Worm (Caenorhabditis elegans) whole organism, midembryonic: ENCODE data around the gene ntl-3.

Experiments used
- T22C8.4 ChIP-seq: fragments of 200-800 bp; sonication (Bioruptor generic); IDR thresholded peaks from 2 replicates; pipeline ENCODE4 v1.3.6; 2022; ENCODE audit warnings: missing genetic modification characterization, missing compliant biosample characterization
- cog-1 ChIP-seq: sonication (generic microtip); optimal IDR thresholded peaks from 2 replicates; lab custom pipeline; 2016; ENCODE audit warnings: missing genetic modification characterization, missing compliant biosample characterization
- flt-1 ChIP-seq: fragments of 200-800 bp; sonication (Bioruptor generic); IDR thresholded peaks from 2 replicates; pipeline ENCODE4 v1.3.6; 2022; ENCODE audit warnings: missing genetic modification characterization, missing compliant biosample characterization
- klf-2 ChIP-seq: fragments of 200-800 bp; sonication (Bioruptor generic); conservative IDR thresholded peaks from 2 replicates; pipeline ENCODE4 v1.3.6; 2022; ENCODE audit warnings: missing genetic modification reagents, missing genetic modification characterization, missing compliant biosample characterization
- med-1 ChIP-seq: sonication (generic microtip); optimal IDR thresholded peaks from 2 replicates; lab custom pipeline; 2017; ENCODE audit warnings: missing genetic modification characterization, mild to moderate bottlenecking, missing compliant biosample characterization, antibody characterized with exemption, missing genetic modification reagents; ENCODE audit not compliant: insufficient read depth
- ref-1 ChIP-seq: fragments of 200-800 bp; sonication (Bioruptor generic); conservative IDR thresholded peaks from 2 replicates; pipeline ENCODE4 v1.3.6; 2022; ENCODE audit warnings: missing genetic modification reagents, missing genetic modification characterization, missing compliant biosample characterization
- tab-1 ChIP-seq: fragments of 200-800 bp; sonication (Bioruptor generic); IDR thresholded peaks from 2 replicates; pipeline ENCODE4 v1.3.6; 2022; ENCODE audit warnings: missing genetic modification characterization, missing compliant biosample characterization
- ztf-23 ChIP-seq: fragments of 200-800 bp; sonication (Bioruptor generic); IDR thresholded peaks from 2 replicates; pipeline ENCODE4 v1.3.6; 2022; ENCODE audit warnings: missing genetic modification reagents, missing genetic modification characterization, missing compliant biosample characterization
- ztf-29 ChIP-seq: fragments of 200-800 bp; sonication (Bioruptor generic); IDR thresholded peaks from 2 replicates; pipeline ENCODE4 v1.3.6; 2022; ENCODE audit warnings: missing genetic modification reagents, missing genetic modification characterization, missing compliant biosample characterization

DNA sequence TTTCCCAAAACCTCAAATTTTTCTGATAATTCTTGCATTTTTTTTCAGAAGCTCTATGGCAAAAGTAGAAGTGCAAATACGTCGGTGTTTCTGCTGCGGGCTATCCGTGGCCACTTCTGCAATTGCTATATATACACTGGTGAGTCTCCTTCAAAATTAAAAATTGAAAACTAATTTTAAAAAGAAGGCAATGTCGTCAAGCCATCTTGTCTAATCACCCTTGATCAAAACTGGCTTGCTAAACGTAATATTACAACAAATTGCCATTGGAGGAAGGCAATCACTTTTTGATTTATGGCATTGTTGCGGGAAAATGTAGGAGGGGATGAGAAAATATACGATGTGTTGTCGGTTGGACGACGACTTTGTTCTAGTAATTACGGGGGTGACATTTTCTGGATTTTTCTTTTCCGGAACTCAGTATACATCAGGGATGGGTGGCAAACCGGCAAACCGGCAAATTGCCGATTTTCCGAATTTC is 29.7 kb downstream of the ntl-3 start, which contains the start of gene C18D11.1:
- no peak for TF ChIP-seq T22C8.4 (GFP tag; lab: Robert Waterston, UW)
- no peak for TF ChIP-seq ztf-23 (GFP tag; lab: Robert Waterston, UW)
- TF ChIP-seq tab-1 (GFP tag; lab: Robert Waterston, UW) = no peak
- TF ChIP-seq med-1 = no peak
- no peak for TF ChIP-seq flt-1 (GFP tag; lab: Robert Waterston, UW)
- TF ChIP-seq klf-2 (GFP tag; lab: Robert Waterston, UW) = no peak
- TF ChIP-seq ref-1 = no peak
- TF ChIP-seq ztf-29 (GFP tag; lab: Robert Waterston, UW) = no peak
- no peak for TF ChIP-seq cog-1 (tag; lab: Kevin White, UChicago)
